Fruit fly (Drosophila melanogaster): ENCODE results near the gene CG45065.

- TF ChIP-seq tj (GFP tag; optimal IDR thresholded peaks at IDR 0.05) (no peak), cic (GFP tag; optimal IDR thresholded peaks at IDR 0.05) (no peak), Crg-1 (GFP tag; optimal IDR thresholded peaks at IDR 0.05) (no peak)
Measured at dm6 chrX:14862494-14862893, 19.9 kb downstream of the CG45065 start.
